Worm (Caenorhabditis elegans) whole organism, L4 larva: ENCODE data around the gene srx-23.

Source experiments
- F44E2.7 ChIP-seq: fragments of 200-800 bp; sonication (Bioruptor generic); IDR thresholded peaks from 2 replicates; pipeline ENCODE4 v2.1.2; 2022; ENCODE audit warnings: missing genetic modification characterization, missing compliant biosample characterization
- R02D3.7 ChIP-seq: fragments of 150-350 bp; sonication (generic microtip); optimal IDR thresholded peaks from 3 replicates; lab custom pipeline; 2014; ENCODE audit warnings: missing biosample characterization, missing genetic modification characterization
- T20F7.1 ChIP-seq: fragments of 200-800 bp; sonication (Bioruptor generic); optimal IDR thresholded peaks from 2 replicates; lab custom pipeline; 2018; ENCODE audit warnings: mild to moderate bottlenecking, missing genetic modification characterization, missing compliant biosample characterization
- ZK337.2 ChIP-seq: fragments of 200-800 bp; sonication (Bioruptor generic); IDR thresholded peaks from 2 replicates; pipeline ENCODE4 v1.3.6; 2022; ENCODE audit warnings: missing genetic modification reagents, missing genetic modification characterization, missing compliant biosample characterization
- ZK546.5 ChIP-seq, 2 experiments: sonication (generic microtip); optimal IDR thresholded peaks; 2 replicates each; lab custom pipeline; 2017; ENCODE audit warnings: missing biosample characterization in 2 of 2, missing genetic modification characterization in 2 of 2
- aha-1 ChIP-seq: fragments of 150-350 bp; peaks from one replicate; lab custom pipeline; 2014; ENCODE audit warnings: missing biosample characterization, missing genetic modification characterization
- arid-1 ChIP-seq: fragments of 200-800 bp; sonication (Bioruptor generic); conservative IDR thresholded peaks from 2 replicates; pipeline ENCODE4 v1.3.6; 2022; ENCODE audit warnings: missing genetic modification reagents, missing genetic modification characterization, missing compliant biosample characterization
- attf-4 ChIP-seq: sonication (generic microtip); optimal IDR thresholded peaks from 3 replicates; lab custom pipeline; 2017; ENCODE audit warnings: missing biosample characterization, missing genetic modification characterization
- ceh-20 ChIP-seq: fragments of 200-800 bp; sonication (Bioruptor generic); IDR thresholded peaks from 2 replicates; pipeline ENCODE4 v1.3.6; 2022; ENCODE audit warnings: missing genetic modification reagents, missing genetic modification characterization, missing compliant biosample characterization
- ceh-44 ChIP-seq: fragments of 200-800 bp; sonication (Bioruptor generic); IDR thresholded peaks from 2 replicates; pipeline ENCODE4 v1.3.6; 2022; ENCODE audit warnings: missing genetic modification reagents, missing genetic modification characterization, missing compliant biosample characterization
- ces-1 ChIP-seq: fragments of 150-350 bp; sonication (generic microtip); optimal IDR thresholded peaks from 4 replicates; lab custom pipeline; 2014; ENCODE audit warnings: missing biosample characterization, missing genetic modification reagents, missing genetic modification characterization
- dmd-6 ChIP-seq: fragments of 200-800 bp; sonication (Bioruptor generic); IDR thresholded peaks from 2 replicates; pipeline ENCODE4 v1.3.6; 2022; ENCODE audit warnings: missing genetic modification reagents, missing genetic modification characterization, missing compliant biosample characterization
- dmd-8 ChIP-seq: fragments of 200-800 bp; sonication (Bioruptor generic); IDR thresholded peaks from 2 replicates; pipeline ENCODE4 v1.3.6; 2022; ENCODE audit warnings: missing genetic modification characterization, missing compliant biosample characterization
- dmd-9 ChIP-seq: fragments of 200-800 bp; sonication (Bioruptor generic); IDR thresholded peaks from 2 replicates; pipeline ENCODE4 v1.3.6; 2022; ENCODE audit warnings: missing genetic modification reagents, missing genetic modification characterization, missing compliant biosample characterization
- duxl-1 ChIP-seq: sonication (generic microtip); optimal IDR thresholded peaks from 2 replicates; lab custom pipeline; 2016; ENCODE audit warnings: mild to moderate bottlenecking, missing genetic modification characterization, moderate library complexity, missing compliant biosample characterization; ENCODE audit not compliant: poor library complexity
- fkh-10 ChIP-seq: fragments of 150-350 bp; optimal IDR thresholded peaks from 2 replicates; lab custom pipeline; 2014; ENCODE audit warnings: missing biosample characterization, missing genetic modification reagents, missing genetic modification characterization
- gei-8 ChIP-seq: fragments of 200-800 bp; sonication (Bioruptor generic); optimal IDR thresholded peaks from 2 replicates; lab custom pipeline; 2018; ENCODE audit warnings: mild to moderate bottlenecking, missing genetic modification characterization, missing compliant biosample characterization
- jun-1 ChIP-seq: fragments of 150-350 bp; optimal IDR thresholded peaks from 2 replicates; lab custom pipeline; 2014; ENCODE audit warnings: missing biosample characterization, missing genetic modification reagents, missing genetic modification characterization
- lim-7 ChIP-seq: fragments of 200-800 bp; sonication (Bioruptor generic); IDR thresholded peaks from 2 replicates; pipeline ENCODE4 v1.3.6; 2022; ENCODE audit warnings: missing genetic modification characterization, missing compliant biosample characterization
- lin-15B ChIP-seq: fragments of 150-350 bp; sonication (generic microtip); optimal IDR thresholded peaks from 3 replicates; lab custom pipeline; 2014; ENCODE audit warnings: missing biosample characterization, missing genetic modification characterization
- lsy-2 ChIP-seq, 2 experiments: fragments of 150-350 bp in 1 of 2; sonication (generic microtip) in 1 of 2; optimal IDR thresholded peaks; 2 replicates each; lab custom pipeline; 2014 to 2017; ENCODE audit warnings: missing biosample characterization in 2 of 2, missing genetic modification characterization in 2 of 2
- madf-9 ChIP-seq: fragments of 200-800 bp; sonication (Bioruptor generic); conservative IDR thresholded peaks from 2 replicates; pipeline ENCODE4 v1.3.6; 2022; ENCODE audit warnings: missing genetic modification reagents, missing genetic modification characterization, missing compliant biosample characterization
- mdt-29 ChIP-seq: fragments of 200-800 bp; sonication (Bioruptor generic); IDR thresholded peaks from 2 replicates; pipeline ENCODE4 v1.3.6; 2022; ENCODE audit warnings: missing genetic modification reagents, missing genetic modification characterization, missing compliant biosample characterization
- nhr-102 ChIP-seq: sonication (generic microtip); optimal IDR thresholded peaks from 2 replicates; lab custom pipeline; 2016; ENCODE audit warnings: mild to moderate bottlenecking, missing genetic modification characterization, moderate library complexity, missing compliant biosample characterization
- nhr-11 ChIP-seq: fragments of 150-350 bp; optimal IDR thresholded peaks from 2 replicates; lab custom pipeline; 2014; ENCODE audit warnings: missing biosample characterization, missing genetic modification characterization
- nhr-48 ChIP-seq: sonication (generic microtip); optimal IDR thresholded peaks from 2 replicates; lab custom pipeline; 2016; ENCODE audit warnings: mild to moderate bottlenecking, missing genetic modification characterization, missing compliant biosample characterization
- pha-4 ChIP-seq, 2 experiments: fragments of 150-350 bp in 1 of 2; fragments of 200-800 bp in 1 of 2; sonication (Bioruptor generic) in 1 of 2; IDR thresholded peaks in 1 of 2; optimal IDR thresholded peaks in 1 of 2; 2 replicates each; pipeline versions ENCODE4 v1.3.6 to Lab custom; 2014 to 2022; ENCODE audit warnings: missing genetic modification characterization in 2 of 2, missing genetic modification reagents in 2 of 2, missing biosample characterization in 1 of 2, missing compliant biosample characterization in 1 of 2
- skn-1 ChIP-seq: fragments of 150-350 bp; optimal IDR thresholded peaks from 2 replicates; lab custom pipeline; 2014; ENCODE audit warnings: missing biosample characterization, missing genetic modification characterization
- spr-1 ChIP-seq: sonication (generic microtip); optimal IDR thresholded peaks from 2 replicates; lab custom pipeline; 2016; ENCODE audit warnings: mild to moderate bottlenecking, missing genetic modification characterization, missing compliant biosample characterization
- tra-1 ChIP-seq: fragments of 200-800 bp; sonication (Bioruptor generic); IDR thresholded peaks from 2 replicates; pipeline ENCODE4 v1.3.6; 2022; ENCODE audit warnings: missing genetic modification reagents, missing genetic modification characterization, missing compliant biosample characterization
- unc-62 ChIP-seq, 3 experiments: fragments of 150-350 bp in 1 of 3; sonication (generic microtip); optimal IDR thresholded peaks in 2 of 3; peaks in 1 of 3; 1 replicate in 1 of 3; 2 replicates in 2 of 3; lab custom pipeline; 2014 to 2017; ENCODE audit warnings: missing biosample characterization in 3 of 3, missing genetic modification characterization in 3 of 3, missing genetic modification reagents in 3 of 3, missing genotype in 1 of 3
- zfp-3 ChIP-seq: fragments of 200-800 bp; sonication (Bioruptor generic); conservative IDR thresholded peaks from 2 replicates; pipeline ENCODE4 v1.3.6; 2022; ENCODE audit warnings: missing genetic modification reagents, missing genetic modification characterization, missing compliant biosample characterization

Gene srx-23

ce11 chrV:706918-707317, 24.8 kb downstream of the srx-23 start, which contains the start of gene srbc-38:
TSS of gene srbc-38 (plus strand) at chrV:707218.
- TF ChIP-seq ZK546.5 (tag; optimal IDR thresholded peaks at IDR 0.05; lab: Kevin White, UChicago) (no peak), ceh-20 (GFP tag; lab: Robert Waterston, UW) (no peak), nhr-102 (no peak), ceh-44 (no peak)

- no peak for TF ChIP-seq ces-1 (GFP tag; lab: Kevin White, UChicago)
- TF ChIP-seq ZK337.2 (GFP tag; lab: Robert Waterston, UW) = no peak
- TF ChIP-seq nhr-11 = no peak
- no peak for TF ChIP-seq dmd-9 (GFP tag; lab: Robert Waterston, UW)
These were observed 26.7 kb downstream of the srx-23 start, which contains the start of gene srbc-39 for ce11 chrV:708808-709207. TSS of gene srbc-39 (plus strand) at chrV:709108.

ce11 chrV:712882-713281, 30.8 kb downstream of the srx-23 start, which contains the start of gene cyp-33C11:
TSS of gene cyp-33C11 (minus strand) at chrV:712982.
- TF ChIP-seq pha-4 (GFP tag; IDR thresholded peaks at IDR 0.05; lab: Robert Waterston, UW) (no peak), pha-4 (tag; optimal IDR thresholded peaks at IDR 0.05; lab: Kevin White, UChicago) (no peak), R02D3.7 (tag; lab: Kevin White, UChicago) (no peak), nhr-102 (no peak), skn-1 (tag; lab: Kevin White, UChicago) (no peak), T20F7.1 (GFP tag; lab: Kevin White, UChicago) (no peak), lin-15B (tag; lab: Kevin White, UChicago) (no peak), spr-1 (tag; lab: Kevin White, UChicago) (no peak), mdt-29 (GFP tag; lab: Robert Waterston, UW) (no peak)
- TF ChIP-seq, all 104 proteins: peak for 0

- no peak for TF ChIP-seq dmd-8 (GFP tag; lab: Robert Waterston, UW)
- TF ChIP-seq tra-1 (GFP tag; lab: Robert Waterston, UW) = no peak
- no peak for TF ChIP-seq F44E2.7 (GFP tag; lab: Robert Waterston, UW)
- no peak for TF ChIP-seq dmd-6 (GFP tag; lab: Robert Waterston, UW)
- TF ChIP-seq zfp-3 (GFP tag; lab: Robert Waterston, UW) = no peak
- no peak for TF ChIP-seq lsy-2 (tag; optimal IDR thresholded peaks at IDR 0.05; lab: Kevin White, UChicago)
- TF ChIP-seq jun-1 (tag; lab: Kevin White, UChicago) = no peak
- no peak for TF ChIP-seq duxl-1 (tag; lab: Kevin White, UChicago)
- no peak for TF ChIP-seq nhr-48
- TF ChIP-seq unc-62 (GFP tag; optimal IDR thresholded peaks at IDR 0.05 in 1 of 2; lab: Kevin White, UChicago) = no peak
- TF ChIP-seq unc-62 (tag; optimal IDR thresholded peaks at IDR 0.05; lab: Kevin White, UChicago) = no peak
- TF ChIP-seq lim-7 (GFP tag; lab: Robert Waterston, UW) = no peak
- TF ChIP-seq attf-4 (tag; lab: Kevin White, UChicago) = no peak
- no peak for TF ChIP-seq fkh-10 (GFP tag; lab: Kevin White, UChicago)
- TF ChIP-seq gei-8 (GFP tag; lab: Kevin White, UChicago) = no peak
- TF ChIP-seq arid-1 = no peak
These were observed 37.6 kb downstream of the srx-23 start, which contains the start of gene srbc-40 for ce11 chrV:719731-720130. TSS of gene srbc-40 (minus strand) at chrV:719831.

ce11 chrV:722889-723288, 40.8 kb downstream of the srx-23 start:
- TF ChIP-seq madf-9 (GFP tag; lab: Robert Waterston, UW) (no peak), aha-1 (tag; lab: Kevin White, UChicago) (peak; percentile 95)
